Worm (Caenorhabditis elegans): ENCODE measurements around the gene K10C2.7.

K10C2.7 gene

DNA sequence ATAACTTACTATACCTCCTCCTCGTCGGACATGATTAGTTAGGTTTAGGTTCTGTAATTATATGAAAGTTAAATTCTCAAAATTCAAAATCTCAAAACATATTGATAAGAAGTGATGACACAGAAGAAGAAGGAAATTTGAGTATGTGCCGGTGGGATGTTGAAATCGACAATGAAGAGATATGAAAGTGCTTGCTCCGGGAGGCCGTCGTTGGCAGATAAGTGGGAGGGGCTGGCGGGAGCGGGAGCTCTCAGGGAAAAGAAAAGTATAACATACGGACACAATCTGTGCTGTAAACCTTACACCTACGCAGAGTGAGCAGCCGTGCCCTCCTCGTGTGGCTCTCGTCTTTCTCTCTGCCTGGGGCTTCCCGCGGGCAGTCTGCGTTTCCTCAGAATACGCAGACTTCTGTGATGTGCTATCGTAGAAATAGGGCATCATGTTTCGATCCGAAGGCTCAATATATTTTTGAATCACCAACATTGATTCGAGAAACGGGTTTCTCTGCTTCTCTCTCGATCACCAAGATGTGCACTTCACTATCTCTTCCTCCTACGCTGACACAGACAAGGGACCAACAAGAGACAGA, 33.0 kb downstream of the K10C2.7 start, which contains the start of gene mup-2:
mup-2 (minus strand) TSS at position 51 of the 589 bp plus-strand sequence.
- TF ChIP-seq snpc-1.1 (tag; optimal IDR thresholded peaks at IDR 0.05; ENCODE audit: insufficient read depth) = no peak
- TF ChIP-seq F57C9.4 (tag; optimal IDR thresholded peaks at IDR 0.05) = no peak
- no peak for TF ChIP-seq madf-10 (tag; optimal IDR thresholded peaks at IDR 0.05)
- TF ChIP-seq zfh-2 (GFP tag; conservative IDR thresholded peaks at IDR 0.05) = peak; percentile 88
- 0 out of 2 replicates have a peak, but pooled peaks have one; percentile 13 for TF ChIP-seq rcor-1 (GFP tag; IDR thresholded peaks at IDR 0.05)
- peak; percentile 40 for TF ChIP-seq somi-1 (GFP tag; optimal IDR thresholded peaks at IDR 0.05)
- TF ChIP-seq ceh-40 (GFP tag; IDR thresholded peaks at IDR 0.05) = no peak

DNA sequence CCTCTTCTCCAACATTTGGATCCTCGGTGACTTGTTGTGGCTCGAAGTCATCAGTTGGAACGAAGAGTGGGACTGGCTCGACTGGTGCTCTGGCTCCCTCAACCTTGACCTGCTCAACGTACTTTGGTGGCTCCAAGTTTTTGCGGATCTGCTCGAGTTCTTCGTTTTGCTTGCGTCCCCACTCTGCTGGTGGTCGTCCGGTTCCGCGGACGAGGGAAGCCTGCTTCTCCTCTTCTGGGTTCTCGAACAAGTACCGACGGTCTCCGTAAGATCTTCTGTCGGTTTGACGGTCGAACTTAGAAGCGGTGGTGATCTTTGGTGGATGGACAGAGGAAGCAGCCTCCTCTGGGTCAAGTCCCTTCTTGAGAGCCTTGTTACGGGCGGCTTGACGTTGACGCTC, 34.6 kb downstream of the K10C2.7 start:
- no peak for TF ChIP-seq dox-1 (GFP tag; IDR thresholded peaks at IDR 0.05)
- no peak for TF ChIP-seq ceh-58 (GFP tag; IDR thresholded peaks at IDR 0.05)
- TF ChIP-seq tbx-9 (tag; optimal IDR thresholded peaks at IDR 0.05; ENCODE audit: borderline replicate concordance) = no peak
- TF ChIP-seq egrh-3 (GFP tag; IDR thresholded peaks at IDR 0.05) = peak; percentile 12; the same call in 1 of the 2 replicates
- no peak for TF ChIP-seq nhr-179 (tag; optimal IDR thresholded peaks at IDR 0.05)
- no peak for TF ChIP-seq pha-4 (tag; optimal IDR thresholded peaks at IDR 0.05)
- TF ChIP-seq madf-3 (GFP tag; IDR thresholded peaks at IDR 0.05) = no peak
- peak; percentile 78 for TF ChIP-seq zfh-2 (GFP tag; conservative IDR thresholded peaks at IDR 0.05)
- no peak for TF ChIP-seq K12H6.12 (tag; optimal IDR thresholded peaks at IDR 0.05)
- TF ChIP-seq ets-4 (GFP tag; optimal IDR thresholded peaks at IDR 0.05) = no peak

DNA sequence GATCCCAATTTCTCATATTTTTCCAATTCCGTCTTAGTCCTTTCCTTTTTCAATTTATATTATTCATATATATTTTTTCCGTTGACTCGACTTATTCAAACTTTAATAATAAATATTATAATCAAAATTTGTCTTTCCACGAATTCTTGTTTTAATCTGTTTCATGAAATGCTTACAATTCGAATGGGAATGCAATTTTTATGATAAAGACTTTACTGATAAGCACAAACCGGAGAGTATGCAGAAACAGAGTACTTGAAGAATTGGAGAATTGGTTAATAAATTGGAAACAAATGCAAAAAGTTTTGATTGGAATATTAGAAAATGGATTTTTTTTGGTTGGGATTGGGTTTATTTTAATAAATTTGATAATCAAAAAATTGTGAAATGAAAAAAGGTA, 35.0 kb downstream of the K10C2.7 start:
- TF ChIP-seq ceh-79 (tag; optimal IDR thresholded peaks at IDR 0.05) = no peak
- no peak for TF ChIP-seq F49E8.2 (tag; optimal IDR thresholded peaks at IDR 0.05; ENCODE audit: insufficient read depth)
- TF ChIP-seq lag-1 (GFP tag; IDR thresholded peaks at IDR 0.05) = no peak
- no peak for TF ChIP-seq madf-10 (tag; optimal IDR thresholded peaks at IDR 0.05)
- TF ChIP-seq nhr-80 (tag; optimal IDR thresholded peaks at IDR 0.05) = peak; percentile 20
- TF ChIP-seq F10E7.11 (tag; optimal IDR thresholded peaks at IDR 0.05) = no peak

DNA sequence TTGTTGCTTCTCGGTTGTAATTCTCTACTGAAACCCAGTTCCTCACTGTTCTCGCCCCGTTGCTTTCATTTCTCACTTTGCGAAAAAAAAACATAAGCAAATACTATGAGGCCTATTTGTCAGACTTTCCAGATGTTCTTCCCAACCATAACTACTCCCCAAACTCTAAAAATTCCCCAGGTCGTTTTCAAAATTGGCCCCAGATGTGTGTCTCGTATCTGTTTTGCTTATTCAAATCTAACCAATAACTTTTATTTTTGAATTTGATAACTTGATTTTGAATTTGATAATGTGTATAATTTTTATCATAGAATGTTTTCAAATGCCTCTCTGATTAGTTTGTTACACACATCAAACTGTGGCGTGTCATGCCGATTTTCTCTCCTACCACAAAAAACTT, 35.5 kb downstream of the K10C2.7 start:
- TF ChIP-seq lir-1 (GFP tag; conservative IDR thresholded peaks at IDR 0.05) = no peak
- no peak for TF ChIP-seq F57A8.1 (GFP tag; optimal IDR thresholded peaks at IDR 0.05)
- no peak for TF ChIP-seq Y95B8A.8 (GFP tag; IDR thresholded peaks at IDR 0.05)
- TF ChIP-seq chd-7 (tag; optimal IDR thresholded peaks at IDR 0.05) = no peak
- TF ChIP-seq madf-6 (GFP tag; IDR thresholded peaks at IDR 0.05) = no peak
- TF ChIP-seq sea-2 (GFP tag; IDR thresholded peaks at IDR 0.05) = no peak
- TF ChIP-seq somi-1 (GFP tag; optimal IDR thresholded peaks at IDR 0.05) = no peak
- no peak for TF ChIP-seq madf-10 (tag; optimal IDR thresholded peaks at IDR 0.05)
- no peak for TF ChIP-seq K11D2.4 (GFP tag; IDR thresholded peaks at IDR 0.05)
- no peak for TF ChIP-seq snpc-1.1 (tag; optimal IDR thresholded peaks at IDR 0.05; ENCODE audit: insufficient read depth)
- no peak for TF ChIP-seq F23B12.7 (tag; optimal IDR thresholded peaks at IDR 0.05; ENCODE audit: insufficient read depth)
- TF ChIP-seq snpc-1.3 (tag; optimal IDR thresholded peaks at IDR 0.05; ENCODE audit: insufficient read depth) = no peak
- no peak for TF ChIP-seq mxl-1 (tag; optimal IDR thresholded peaks at IDR 0.05)
- TF ChIP-seq aptf-3 (GFP tag; IDR thresholded peaks at IDR 0.05) = no peak
- TF ChIP-seq ama-1 (optimal IDR thresholded peaks at IDR 0.05) = no peak
- TF ChIP-seq ama-1 (GFP tag; optimal IDR thresholded peaks at IDR 0.05) = no peak
- TF ChIP-seq rpc-1 (optimal IDR thresholded peaks at IDR 0.05) = no peak
- TF ChIP-seq rpc-1 (tag; optimal IDR thresholded peaks at IDR 0.05) = no peak
- TF ChIP-seq ztf-22 (GFP tag; optimal IDR thresholded peaks at IDR 0.05) = no peak
